Fruit fly (Drosophila melanogaster): ENCODE results near the gene pigs.

The pigs gene

DNA sequence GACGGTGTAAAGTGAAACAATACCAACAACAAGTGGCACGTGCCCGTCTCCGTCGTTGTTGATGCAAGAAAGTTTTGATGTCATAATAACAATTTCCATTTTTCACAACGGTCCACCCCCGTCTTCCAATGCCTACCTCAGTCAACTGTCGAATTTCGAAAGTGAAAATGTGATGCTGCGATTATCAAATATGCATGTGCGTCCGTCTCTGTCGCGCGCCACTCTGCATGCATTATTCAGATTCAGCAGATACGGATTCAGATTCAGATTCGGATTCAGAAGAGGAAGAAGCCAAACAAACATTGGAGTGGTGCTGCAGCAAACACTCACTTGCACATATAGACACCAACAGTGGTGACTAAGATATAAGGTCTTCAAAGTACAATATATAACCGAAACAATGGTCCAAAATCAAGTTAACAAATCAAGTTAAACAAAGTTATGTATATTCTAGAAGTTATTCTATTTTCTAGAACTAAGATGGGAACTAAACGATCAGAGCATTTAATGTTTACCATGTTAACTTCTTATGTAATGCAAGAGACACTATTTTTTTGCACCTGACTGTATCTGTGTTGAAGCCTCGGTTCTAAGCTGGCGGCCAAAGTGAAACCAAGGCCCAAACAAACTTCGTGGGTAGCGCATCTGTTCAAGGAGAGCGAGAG is 42.9 kb downstream of the pigs start (continued):
- TF ChIP-seq CG9705 (GFP tag; optimal IDR thresholded peaks at IDR 0.05), result no peak
- no peak for TF ChIP-seq sv (GFP tag; optimal IDR thresholded peaks at IDR 0.05)
- peak; percentile 37 for TF ChIP-seq psq (GFP tag; optimal IDR thresholded peaks at IDR 0.05)
- peak; percentile 59 for TF ChIP-seq woc (GFP tag; optimal IDR thresholded peaks at IDR 0.05)
- peak; percentile 61 for TF ChIP-seq Sp1 (GFP tag; optimal IDR thresholded peaks at IDR 0.05)
- TF ChIP-seq GATAd (GFP tag; optimal IDR thresholded peaks at IDR 0.05), result no peak
- TF ChIP-seq Vsx2 (GFP tag; optimal IDR thresholded peaks at IDR 0.05; ENCODE audit: partially characterized antibody), result no peak
- peak in 1 of 2 experiments; percentile 52 for TF ChIP-seq foxo (GFP tag; optimal IDR thresholded peaks at IDR 0.05)
- TF ChIP-seq rgr (GFP tag; optimal IDR thresholded peaks at IDR 0.05), result peak; percentile 63

DNA sequence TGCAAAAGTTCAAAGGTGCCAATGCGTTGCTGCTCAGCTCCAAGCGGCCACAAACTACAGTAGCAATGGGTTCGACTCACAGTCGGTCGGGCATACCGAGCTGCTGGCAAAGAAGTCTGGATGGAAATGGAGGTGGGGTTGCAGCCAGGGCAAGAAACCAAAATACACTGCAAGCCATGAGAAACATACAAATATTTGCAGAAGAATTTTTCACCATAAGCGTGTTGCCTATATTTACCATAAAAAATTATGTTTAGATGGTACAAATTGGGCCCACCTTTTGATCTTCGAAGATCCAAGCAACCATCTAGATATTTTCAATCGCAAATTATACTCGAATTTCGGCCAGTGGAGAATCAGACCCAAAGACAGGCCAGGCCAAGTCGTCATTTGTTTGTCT is 47.0 kb downstream of the pigs start:
- TF ChIP-seq Rel (GFP tag; optimal IDR thresholded peaks at IDR 0.05), result no peak
- no peak for TF ChIP-seq Rel (tag; optimal IDR thresholded peaks at IDR 0.05)
- TF ChIP-seq N (GFP tag; optimal IDR thresholded peaks at IDR 0.05), result no peak
- TF ChIP-seq tai (GFP tag; optimal IDR thresholded peaks at IDR 0.05), result no peak
- no peak for TF ChIP-seq rgr (GFP tag; optimal IDR thresholded peaks at IDR 0.05)
- TF ChIP-seq Vsx2 (GFP tag; optimal IDR thresholded peaks at IDR 0.05; ENCODE audit: partially characterized antibody), result no peak
- TF ChIP-seq sage (GFP tag; optimal IDR thresholded peaks at IDR 0.05), result no peak
- TF ChIP-seq OdsH (GFP tag; optimal IDR thresholded peaks at IDR 0.05), result no peak
- no peak for TF ChIP-seq Sp1 (GFP tag; optimal IDR thresholded peaks at IDR 0.05)
- TF ChIP-seq Jra (GFP tag; optimal IDR thresholded peaks at IDR 0.05), result no peak
- peak; percentile 0 for TF ChIP-seq woc (GFP tag; optimal IDR thresholded peaks at IDR 0.05)
- TF ChIP-seq br (GFP tag; optimal IDR thresholded peaks at IDR 0.05), result no peak
- no peak for TF ChIP-seq Hnf4 (GFP tag; optimal IDR thresholded peaks at IDR 0.05)
- no peak for TF ChIP-seq Hr83 (GFP tag; optimal IDR thresholded peaks at IDR 0.05; ENCODE audit: poor library complexity, severe bottlenecking)
- TF ChIP-seq dmrt93B (GFP tag; optimal IDR thresholded peaks at IDR 0.05), result no peak
- TF ChIP-seq HLH106 (tag; optimal IDR thresholded peaks at IDR 0.05), result peak; percentile 10
- peak; percentile 22 for TF ChIP-seq fru (GFP tag; optimal IDR thresholded peaks at IDR 0.05)

DNA sequence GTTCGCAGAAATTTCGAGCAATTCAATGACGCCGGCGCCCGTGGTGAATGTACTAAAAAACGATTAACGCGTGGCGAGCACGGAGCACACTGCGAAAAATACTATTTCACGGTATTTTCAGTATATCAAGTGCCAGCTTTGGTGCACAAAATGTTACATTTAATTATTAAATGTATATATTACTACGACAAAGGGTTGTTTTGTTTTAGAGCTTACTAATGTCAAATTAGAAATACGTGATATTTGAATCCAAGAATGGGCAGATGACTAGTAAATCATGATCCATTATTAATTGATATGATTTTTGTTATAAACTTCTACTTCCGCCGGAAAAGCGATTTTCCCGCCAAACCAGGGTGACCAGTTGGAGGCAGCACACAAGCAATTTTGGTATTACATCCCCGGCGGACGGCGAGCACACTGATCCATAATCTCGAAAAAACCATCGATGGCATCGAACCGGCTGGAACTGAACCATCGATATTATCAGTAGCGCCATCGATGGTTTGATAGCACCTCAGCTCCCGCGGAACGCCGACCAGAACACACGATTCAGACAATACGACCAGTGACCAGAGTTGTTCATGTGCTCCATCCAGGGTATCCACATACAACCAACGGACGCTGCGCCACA is 54.5 kb downstream of the pigs start, which contains the start of the genes CG3226 and Cdc7:
TSS of gene CG3226 (minus strand) at position 51 of the 634 bp plus-strand sequence.
TSS of gene Cdc7 (plus strand) at position 344 of the 634 bp plus-strand sequence.
- TF ChIP-seq N (GFP tag; optimal IDR thresholded peaks at IDR 0.05) (no peak), tai (GFP tag; optimal IDR thresholded peaks at IDR 0.05) (no peak), CG9705 (GFP tag; optimal IDR thresholded peaks at IDR 0.05) (peak; percentile 72), dmrt93B (GFP tag; optimal IDR thresholded peaks at IDR 0.05) (peak; percentile 76), Hr78 (GFP tag; optimal IDR thresholded peaks at IDR 0.05) (no peak), HLH106 (tag; optimal IDR thresholded peaks at IDR 0.05) (peak; percentile 67), fru (GFP tag; optimal IDR thresholded peaks at IDR 0.05) (peak; percentile 100), ey (GFP tag; optimal IDR thresholded peaks at IDR 0.05) (no peak), Hnf4 (GFP tag; optimal IDR thresholded peaks at IDR 0.05) (no peak), Hr83 (GFP tag; optimal IDR thresholded peaks at IDR 0.05; ENCODE audit: poor library complexity, severe bottlenecking) (peak; percentile 54), Jra (GFP tag; optimal IDR thresholded peaks at IDR 0.05) (peak; percentile 41), br (GFP tag; optimal IDR thresholded peaks at IDR 0.05) (peak; percentile 54), rgr (GFP tag; optimal IDR thresholded peaks at IDR 0.05) (peak; percentile 80), brk (GFP tag; optimal IDR thresholded peaks at IDR 0.05) (no peak), woc (GFP tag; optimal IDR thresholded peaks at IDR 0.05) (peak; percentile 27), OdsH (GFP tag; optimal IDR thresholded peaks at IDR 0.05) (peak; percentile 64), Rel (GFP tag; optimal IDR thresholded peaks at IDR 0.05) (no peak), Rel (tag; optimal IDR thresholded peaks at IDR 0.05) (peak; percentile 43), h (GFP tag; optimal IDR thresholded peaks at IDR 0.05) (peak; percentile 66), sv (GFP tag; optimal IDR thresholded peaks at IDR 0.05) (no peak), pan (optimal IDR thresholded peaks at IDR 0.05) (no peak), Myc (optimal IDR thresholded peaks at IDR 0.05) (peak; percentile 15), foxo (GFP tag; optimal IDR thresholded peaks at IDR 0.05) (peak in 1 of 2 experiments; percentile 53), usp (GFP tag; optimal IDR thresholded peaks at IDR 0.05) (no peak), CrebA (GFP tag; optimal IDR thresholded peaks at IDR 0.05; ENCODE audit: borderline replicate concordance) (no peak), Dif (GFP tag; optimal IDR thresholded peaks at IDR 0.05; ENCODE audit: partially characterized antibody) (no peak), psq (GFP tag; optimal IDR thresholded peaks at IDR 0.05) (peak; percentile 53), Sp1 (GFP tag; optimal IDR thresholded peaks at IDR 0.05) (peak; percentile 76), sage (GFP tag; optimal IDR thresholded peaks at IDR 0.05) (peak; percentile 6), dsf (GFP tag; optimal IDR thresholded peaks at IDR 0.05; ENCODE audit: borderline replicate concordance) (no peak), Vsx2 (GFP tag; optimal IDR thresholded peaks at IDR 0.05; ENCODE audit: partially characterized antibody) (no peak), GATAd (GFP tag; optimal IDR thresholded peaks at IDR 0.05) (no peak), jim (GFP tag; optimal IDR thresholded peaks at IDR 0.05) (no peak)
